Fruit fly (Drosophila melanogaster) whole organism, adult: ENCODE measurements around the gene Scox.

Experiments
- CG14711 ChIP-seq: fragments of 200-800 bp; sonication (Bioruptor generic); optimal IDR thresholded peaks from 2 replicates; lab custom pipeline; 2018; ENCODE audit warnings: missing biosample characterization, mild to moderate bottlenecking, missing genetic modification characterization, moderate library complexity
- CG33017 ChIP-seq: fragments of 200-800 bp; sonication (Bioruptor generic); optimal IDR thresholded peaks from 2 replicates; lab custom pipeline; 2018; ENCODE audit warnings: missing biosample characterization, mild to moderate bottlenecking, missing genetic modification characterization, moderate library complexity
- CG7101 ChIP-seq: fragments of 200-800 bp; sonication (Bioruptor generic); optimal IDR thresholded peaks from 2 replicates; lab custom pipeline; 2018; ENCODE audit warnings: missing biosample characterization, mild to moderate bottlenecking, missing genetic modification characterization, moderate library complexity
- Clk ChIP-seq: fragments of 200-800 bp; sonication (Bioruptor generic); optimal IDR thresholded peaks from 2 replicates; lab custom pipeline; 2017; ENCODE audit warnings: missing biosample characterization, missing genetic modification characterization
- Hr96 ChIP-seq: fragments of 200-800 bp; sonication (Bioruptor generic); optimal IDR thresholded peaks from 2 replicates; lab custom pipeline; 2016; ENCODE audit warnings: missing biosample characterization, missing genetic modification characterization
- Mnt ChIP-seq: fragments of 200-800 bp; sonication (Bioruptor generic); optimal IDR thresholded peaks from 2 replicates; lab custom pipeline; 2016; ENCODE audit warnings: missing biosample characterization, mild to moderate bottlenecking, missing genetic modification characterization
- bab1 ChIP-seq: fragments of 200-800 bp; sonication (Bioruptor generic); optimal IDR thresholded peaks from 3 replicates; lab custom pipeline; 2019; ENCODE audit warnings: missing biosample characterization, mild to moderate bottlenecking, missing genetic modification characterization, moderate library complexity
- kay ChIP-seq: fragments of 200-800 bp; sonication (Bioruptor generic); peaks from one replicate; lab custom pipeline; 2016; ENCODE audit warnings: missing biosample characterization, missing genetic modification characterization, borderline replicate concordance
- tj ChIP-seq: fragments of 200-800 bp; sonication (Bioruptor generic); optimal IDR thresholded peaks from 3 replicates; lab custom pipeline; 2017; ENCODE audit warnings: missing biosample characterization, mild to moderate bottlenecking, missing genetic modification characterization, moderate library complexity
- toe ChIP-seq: fragments of 200-800 bp; sonication (Bioruptor generic); optimal IDR thresholded peaks from 2 replicates; lab custom pipeline; 2016; ENCODE audit warnings: missing biosample characterization, missing genetic modification characterization

DNA sequence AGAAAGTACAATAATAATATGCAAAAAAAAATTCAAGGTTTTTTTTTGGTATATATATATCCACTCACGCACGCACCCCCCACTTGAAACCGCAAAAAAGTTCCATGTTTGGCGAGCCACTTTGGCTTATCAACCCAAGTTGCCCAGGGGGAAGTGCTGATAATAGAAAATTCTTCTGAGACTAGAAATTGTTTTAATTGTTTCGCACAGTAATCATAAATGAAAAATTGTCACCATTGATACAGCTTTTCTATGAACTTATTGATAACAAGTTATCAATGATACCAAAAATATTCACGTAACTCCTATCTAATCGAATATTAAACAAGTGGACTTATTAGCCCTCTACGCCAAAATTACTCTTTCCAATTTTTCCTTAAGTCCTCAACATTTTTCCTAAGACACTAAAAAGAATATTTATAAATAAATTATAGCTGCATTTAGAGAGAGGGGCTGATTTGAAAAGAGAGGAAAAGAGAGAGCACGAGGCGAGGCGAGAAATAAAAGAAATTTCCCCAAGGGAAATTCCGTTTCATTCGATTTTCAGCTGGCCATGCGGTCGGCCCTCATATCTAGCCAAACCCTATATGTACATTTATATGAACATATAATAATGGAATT is 29.9 kb upstream of the Scox start:
- TF ChIP-seq CG7101 (tag; lab: Kevin White, UChicago) (no peak), CG33017 (no peak), Mnt (GFP tag; lab: Kevin White, UChicago) (no peak), Hr96 (no peak), kay (GFP tag; lab: Kevin White, UChicago) (peak; percentile 79), toe (GFP tag; lab: Kevin White, UChicago) (no peak), Clk (GFP tag; lab: Kevin White, UChicago) (no peak), tj (GFP tag; lab: Kevin White, UChicago) (no peak), CG14711 (tag; lab: Kevin White, UChicago) (no peak), bab1 (GFP tag; lab: Kevin White, UChicago) (no peak)
